Worm (Caenorhabditis elegans) whole organism, L2 larva: ENCODE measurements around the gene F53A10.2.
A peak's percentile ranks its signal among the peaks of the same experiment; 100 is the strongest.

Experiments used
- C34F6.9 ChIP-seq: fragments of 150-350 bp; optimal IDR thresholded peaks from 2 replicates; lab custom pipeline; 2014; ENCODE audit warnings: missing biosample characterization, missing genetic modification characterization
- F13H6.1 ChIP-seq: sonication (generic microtip); optimal IDR thresholded peaks from 2 replicates; lab custom pipeline; 2016; ENCODE audit warnings: missing genetic modification characterization, missing compliant biosample characterization
- Y55F3AM.14 ChIP-seq: fragments of 200-800 bp; sonication (Bioruptor generic); optimal IDR thresholded peaks from 2 replicates; lab custom pipeline; 2018; ENCODE audit warnings: mild to moderate bottlenecking, missing genetic modification characterization, missing compliant biosample characterization
- ZK546.5 ChIP-seq: sonication (generic microtip); optimal IDR thresholded peaks from 2 replicates; lab custom pipeline; 2017; ENCODE audit warnings: missing biosample characterization, missing genetic modification characterization
- alr-1 ChIP-seq: fragments of 150-350 bp; optimal IDR thresholded peaks from 2 replicates; lab custom pipeline; 2014; ENCODE audit warnings: missing biosample characterization, missing genetic modification characterization
- ama-1 ChIP-seq: fragments of 150-350 bp; optimal IDR thresholded peaks from 2 replicates; lab custom pipeline; 2018; ENCODE audit warnings: inconsistent platforms
- blmp-1 ChIP-seq: sonication (generic microtip); optimal IDR thresholded peaks from 2 replicates; lab custom pipeline; 2017; ENCODE audit warnings: missing genetic modification characterization, mild to moderate bottlenecking, missing compliant biosample characterization, antibody characterized with exemption, moderate library complexity; ENCODE audit not compliant: insufficient read depth
- ceh-16 ChIP-seq: fragments of 150-350 bp; optimal IDR thresholded peaks from 2 replicates; lab custom pipeline; 2014; ENCODE audit warnings: missing biosample characterization, missing genetic modification characterization
- ceh-82 ChIP-seq: fragments of 150-350 bp; optimal IDR thresholded peaks from 2 replicates; lab custom pipeline; 2014; ENCODE audit warnings: missing biosample characterization, missing genetic modification characterization
- crh-2 ChIP-seq: sonication (generic microtip); optimal IDR thresholded peaks from 2 replicates; lab custom pipeline; 2017; ENCODE audit warnings: missing biosample characterization, missing genetic modification characterization
- dmd-4 ChIP-seq: sonication (generic microtip); optimal IDR thresholded peaks from 2 replicates; lab custom pipeline; 2017; ENCODE audit warnings: missing biosample characterization, missing genetic modification characterization
- egl-27 ChIP-seq: sonication (generic microtip); optimal IDR thresholded peaks from 3 replicates; lab custom pipeline; 2017; ENCODE audit warnings: missing biosample characterization, missing genetic modification reagents, missing genetic modification characterization
- elt-1 ChIP-seq: fragments of 150-350 bp; optimal IDR thresholded peaks from 2 replicates; lab custom pipeline; 2014; ENCODE audit warnings: missing biosample characterization, missing genetic modification characterization
- elt-3 ChIP-seq: sonication (generic microtip); optimal IDR thresholded peaks from 2 replicates; lab custom pipeline; 2017; ENCODE audit warnings: missing biosample characterization, missing genetic modification characterization
- fos-1 ChIP-seq: fragments of 150-350 bp; optimal IDR thresholded peaks from 2 replicates; lab custom pipeline; 2014; ENCODE audit warnings: missing biosample characterization, missing genetic modification characterization
- gmeb-1 ChIP-seq: fragments of 150-350 bp; optimal IDR thresholded peaks from 2 replicates; lab custom pipeline; 2014; ENCODE audit warnings: missing biosample characterization, missing genetic modification characterization
- lin-11 ChIP-seq: fragments of 150-350 bp; sonication (generic microtip); optimal IDR thresholded peaks from 2 replicates; lab custom pipeline; 2014; ENCODE audit warnings: missing biosample characterization, missing genetic modification characterization, inconsistent platforms, mixed read lengths
- lin-39 ChIP-seq: fragments of 150-350 bp; optimal IDR thresholded peaks from 2 replicates; lab custom pipeline; 2014; ENCODE audit warnings: missing biosample characterization, missing genetic modification reagents, missing genetic modification characterization
- lsy-2 ChIP-seq, 2 experiments: fragments of 150-350 bp in 1 of 2; sonication (generic microtip) in 1 of 2; optimal IDR thresholded peaks; 2 replicates each; lab custom pipeline; 2014 to 2017; ENCODE audit warnings: missing biosample characterization in 2 of 2, missing genetic modification characterization in 2 of 2
- mab-5 ChIP-seq: fragments of 150-350 bp; optimal IDR thresholded peaks from 2 replicates; lab custom pipeline; 2014; ENCODE audit warnings: missing biosample characterization, missing genetic modification characterization
- mbf-1 ChIP-seq: sonication (generic microtip); optimal IDR thresholded peaks from 2 replicates; lab custom pipeline; 2017; ENCODE audit warnings: missing biosample characterization, missing genetic modification characterization
- mdl-1 ChIP-seq, 2 experiments: fragments of 150-350 bp in 1 of 2; sonication (generic microtip) in 1 of 2; optimal IDR thresholded peaks; 2 replicates each; lab custom pipeline; 2017; ENCODE audit warnings: missing biosample characterization in 2 of 2, missing genetic modification characterization in 2 of 2
- nhr-10 ChIP-seq: sonication (generic microtip); optimal IDR thresholded peaks from 2 replicates; lab custom pipeline; 2017; ENCODE audit warnings: missing biosample characterization, missing genetic modification characterization
- nhr-11 ChIP-seq: fragments of 150-350 bp; optimal IDR thresholded peaks from 2 replicates; lab custom pipeline; 2014; ENCODE audit warnings: missing biosample characterization, missing genetic modification characterization
- nhr-12 ChIP-seq: fragments of 150-350 bp; optimal IDR thresholded peaks from 2 replicates; lab custom pipeline; 2014; ENCODE audit warnings: missing biosample characterization, missing genetic modification characterization
- nhr-21 ChIP-seq: fragments of 150-350 bp; optimal IDR thresholded peaks from 2 replicates; lab custom pipeline; 2014; ENCODE audit warnings: missing biosample characterization, missing genetic modification characterization
- nhr-237 ChIP-seq: fragments of 150-350 bp; optimal IDR thresholded peaks from 2 replicates; lab custom pipeline; 2014; ENCODE audit warnings: missing biosample characterization, missing genetic modification characterization
- nhr-25 ChIP-seq: fragments of 150-350 bp; sonication (generic microtip); optimal IDR thresholded peaks from 3 replicates; lab custom pipeline; 2014; ENCODE audit warnings: missing biosample characterization, missing genetic modification characterization
- nhr-6 ChIP-seq: fragments of 150-350 bp; optimal IDR thresholded peaks from 2 replicates; lab custom pipeline; 2014; ENCODE audit warnings: missing biosample characterization, missing genetic modification characterization
- nhr-77 ChIP-seq: fragments of 150-350 bp; optimal IDR thresholded peaks from 2 replicates; lab custom pipeline; 2014; ENCODE audit warnings: missing biosample characterization, missing genetic modification characterization
- peb-1 ChIP-seq: fragments of 150-350 bp; optimal IDR thresholded peaks from 2 replicates; lab custom pipeline; 2014; ENCODE audit warnings: missing biosample characterization, missing genetic modification characterization
- sem-4 ChIP-seq: fragments of 150-350 bp; optimal IDR thresholded peaks from 2 replicates; lab custom pipeline; 2014; ENCODE audit warnings: missing biosample characterization, missing genetic modification reagents, missing genetic modification characterization
- skn-1 ChIP-seq: sonication (generic microtip); optimal IDR thresholded peaks from 2 replicates; lab custom pipeline; 2017; ENCODE audit warnings: missing biosample characterization, missing genetic modification characterization
- sma-3 ChIP-seq: sonication (generic microtip); optimal IDR thresholded peaks from 2 replicates; lab custom pipeline; 2016; ENCODE audit warnings: missing genetic modification reagents, missing genetic modification characterization, missing compliant biosample characterization
- sma-9 ChIP-seq, 2 experiments: fragments of 150-350 bp in 1 of 2; sonication (generic microtip) in 1 of 2; optimal IDR thresholded peaks; 2 replicates each; lab custom pipeline; 2014 to 2016; ENCODE audit warnings: missing genetic modification characterization in 2 of 2, mild to moderate bottlenecking in 1 of 2, missing biosample characterization in 1 of 2, missing compliant biosample characterization in 1 of 2, missing genetic modification reagents in 1 of 2, moderate library complexity in 1 of 2
- snpc-4 ChIP-seq: fragments of 150-350 bp; optimal IDR thresholded peaks from 2 replicates; lab custom pipeline; 2014; ENCODE audit warnings: missing biosample characterization, missing genetic modification characterization
- unc-39 ChIP-seq: fragments of 150-350 bp; optimal IDR thresholded peaks from 2 replicates; lab custom pipeline; 2014; ENCODE audit warnings: missing biosample characterization, missing genetic modification characterization
- unc-55 ChIP-seq: fragments of 150-350 bp; sonication (generic microtip); optimal IDR thresholded peaks from 3 replicates; lab custom pipeline; 2014; ENCODE audit warnings: missing biosample characterization, missing genetic modification reagents, missing genetic modification characterization
- unc-62 ChIP-seq: fragments of 150-350 bp; optimal IDR thresholded peaks from 2 replicates; lab custom pipeline; 2014; ENCODE audit warnings: missing biosample characterization, missing genetic modification reagents, missing genetic modification characterization
- zag-1 ChIP-seq: fragments of 150-350 bp; optimal IDR thresholded peaks from 2 replicates; lab custom pipeline; 2014; ENCODE audit warnings: missing biosample characterization, missing genetic modification characterization
- ztf-1 ChIP-seq: fragments of 200-800 bp; sonication (Bioruptor generic); conservative IDR thresholded peaks from 2 replicates; pipeline ENCODE4 v1.3.6; 2022; ENCODE audit warnings: missing genetic modification characterization, missing compliant biosample characterization
- ztf-11 ChIP-seq: sonication (generic microtip); optimal IDR thresholded peaks from 2 replicates; lab custom pipeline; 2017; ENCODE audit warnings: missing biosample characterization, missing genetic modification characterization
- ztf-4 ChIP-seq: fragments of 150-350 bp; optimal IDR thresholded peaks from 2 replicates; lab custom pipeline; 2014; ENCODE audit warnings: missing biosample characterization, missing genetic modification characterization

F53A10.2 gene

DNA sequence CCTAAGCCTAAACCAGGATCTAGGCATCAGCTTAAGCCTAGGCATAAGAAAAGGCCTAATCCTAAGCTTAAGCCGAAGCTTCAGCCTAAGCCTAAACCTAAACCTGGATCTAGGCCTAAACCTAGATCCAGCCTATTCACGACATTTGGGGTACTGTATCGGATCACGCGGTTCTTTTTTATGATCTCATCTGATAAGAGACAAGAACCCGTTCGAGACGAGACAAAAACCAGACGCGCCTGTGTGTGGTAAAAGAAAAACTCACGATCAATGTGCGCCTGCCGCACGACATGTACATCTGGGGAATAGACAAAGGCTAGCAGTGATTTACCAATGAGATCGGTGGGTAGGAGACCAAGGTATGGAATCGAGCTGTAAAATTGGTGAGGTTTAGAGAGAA lies 43.3 kb downstream of the F53A10.2 start:
- TF ChIP-seq alr-1 (tag; lab: Kevin White, UChicago) = no peak
- TF ChIP-seq peb-1 = no peak
- no peak for TF ChIP-seq nhr-11
- TF ChIP-seq elt-1 (tag; lab: Kevin White, UChicago) = peak; percentile 39
- TF ChIP-seq zag-1 = no peak
- TF ChIP-seq unc-62 (GFP tag; lab: Kevin White, UChicago) = no peak
- no peak for TF ChIP-seq gmeb-1 (tag; lab: Kevin White, UChicago)
- TF ChIP-seq ztf-11 (tag; lab: Kevin White, UChicago) = no peak
- no peak for TF ChIP-seq lin-39 (tag; lab: Kevin White, UChicago)
- TF ChIP-seq snpc-4 (tag; lab: Kevin White, UChicago) = no peak
- TF ChIP-seq mbf-1 (tag; lab: Kevin White, UChicago) = no peak
- TF ChIP-seq sma-9 (GFP tag; optimal IDR thresholded peaks at IDR 0.05; lab: Kevin White, UChicago) = no peak
- no peak for TF ChIP-seq sma-9 (tag; optimal IDR thresholded peaks at IDR 0.05; lab: Kevin White, UChicago)
- no peak for TF ChIP-seq mdl-1 (tag; optimal IDR thresholded peaks at IDR 0.05; lab: Kevin White, UChicago)
- no peak for TF ChIP-seq dmd-4
- no peak for TF ChIP-seq nhr-77
- TF ChIP-seq ama-1 = no peak
- no peak for TF ChIP-seq sma-3
- no peak for TF ChIP-seq nhr-237 (tag; lab: Kevin White, UChicago)
- TF ChIP-seq crh-2 = no peak
- no peak for TF ChIP-seq ZK546.5 (tag; lab: Kevin White, UChicago)
- no peak for TF ChIP-seq fos-1 (tag; lab: Kevin White, UChicago)
- peak; percentile 19 for TF ChIP-seq nhr-25 (tag; lab: Kevin White, UChicago)
- no peak for TF ChIP-seq Y55F3AM.14 (GFP tag; lab: Kevin White, UChicago)
- no peak for TF ChIP-seq unc-39 (tag; lab: Kevin White, UChicago)
- TF ChIP-seq ceh-82 (tag; lab: Kevin White, UChicago) = no peak
- TF ChIP-seq nhr-21 = peak; percentile 34
- no peak for TF ChIP-seq elt-3 (tag; lab: Kevin White, UChicago)
- TF ChIP-seq ztf-1 (GFP tag; lab: Robert Waterston, UW) = no peak
- no peak for TF ChIP-seq F13H6.1 (tag; lab: Kevin White, UChicago)
- peak; percentile 12 for TF ChIP-seq blmp-1 (tag; lab: Kevin White, UChicago)
- no peak for TF ChIP-seq egl-27 (tag; lab: Kevin White, UChicago)
- TF ChIP-seq nhr-6 (tag; lab: Kevin White, UChicago) = no peak
- peak in 1 of 2 experiments; percentile 52 for TF ChIP-seq lsy-2 (tag; optimal IDR thresholded peaks at IDR 0.05; lab: Kevin White, UChicago)
- no peak for TF ChIP-seq skn-1
- TF ChIP-seq sem-4 (tag; lab: Kevin White, UChicago) = peak; percentile 31
- TF ChIP-seq, all 48 proteins: peak for 6

ce11 chrII:1241176-1241730 lies 44.1 kb downstream of the F53A10.2 start:
- TF ChIP-seq ztf-11 (tag; lab: Kevin White, UChicago) = no peak
- peak; percentile 89 for TF ChIP-seq blmp-1 (tag; lab: Kevin White, UChicago)
- no peak for TF ChIP-seq C34F6.9 (tag; lab: Kevin White, UChicago)

ce11 chrII:1242475-1242874 lies 45.3 kb downstream of the F53A10.2 start:
- no peak for TF ChIP-seq sma-3
- TF ChIP-seq snpc-4 (tag; lab: Kevin White, UChicago) = no peak
- peak; percentile 71 for TF ChIP-seq unc-55 (GFP tag; lab: Kevin White, UChicago)
- TF ChIP-seq lin-39 (tag; lab: Kevin White, UChicago) = no peak
- TF ChIP-seq sma-9 (GFP tag; optimal IDR thresholded peaks at IDR 0.05; lab: Kevin White, UChicago) = peak; percentile 53
- TF ChIP-seq sma-9 (tag; optimal IDR thresholded peaks at IDR 0.05; lab: Kevin White, UChicago) = no peak
- no peak for TF ChIP-seq Y55F3AM.14 (GFP tag; lab: Kevin White, UChicago)
- TF ChIP-seq fos-1 (tag; lab: Kevin White, UChicago) = peak; percentile 1
- TF ChIP-seq lsy-2 (tag; optimal IDR thresholded peaks at IDR 0.05; lab: Kevin White, UChicago) = peak in 1 of 2 experiments; percentile 58
- no peak for TF ChIP-seq egl-27 (tag; lab: Kevin White, UChicago)
- no peak for TF ChIP-seq ztf-4 (tag; lab: Kevin White, UChicago)
- TF ChIP-seq mbf-1 (tag; lab: Kevin White, UChicago) = no peak
- no peak for TF ChIP-seq ceh-16 (tag; lab: Kevin White, UChicago)
- no peak for TF ChIP-seq nhr-237 (tag; lab: Kevin White, UChicago)
- TF ChIP-seq sem-4 (tag; lab: Kevin White, UChicago) = no peak
- no peak for TF ChIP-seq skn-1
- no peak for TF ChIP-seq crh-2
- TF ChIP-seq nhr-11 = no peak
- TF ChIP-seq F13H6.1 (tag; lab: Kevin White, UChicago) = peak; percentile 78
- no peak for TF ChIP-seq ceh-82 (tag; lab: Kevin White, UChicago)
- no peak for TF ChIP-seq unc-62 (GFP tag; lab: Kevin White, UChicago)
- TF ChIP-seq alr-1 (tag; lab: Kevin White, UChicago) = no peak
- no peak for TF ChIP-seq ztf-1 (GFP tag; lab: Robert Waterston, UW)
- TF ChIP-seq lin-11 (tag; lab: Kevin White, UChicago) = no peak
- TF ChIP-seq C34F6.9 (tag; lab: Kevin White, UChicago) = no peak
- no peak for TF ChIP-seq elt-1 (tag; lab: Kevin White, UChicago)
- no peak for TF ChIP-seq nhr-6 (tag; lab: Kevin White, UChicago)
- TF ChIP-seq mdl-1 (tag; optimal IDR thresholded peaks at IDR 0.05; lab: Kevin White, UChicago) = no peak
- TF ChIP-seq nhr-12 (tag; lab: Kevin White, UChicago) = no peak
- TF ChIP-seq gmeb-1 (tag; lab: Kevin White, UChicago) = no peak
- TF ChIP-seq nhr-10 (tag; lab: Kevin White, UChicago) = no peak
- no peak for TF ChIP-seq nhr-21
- no peak for TF ChIP-seq blmp-1 (tag; lab: Kevin White, UChicago)
- no peak for TF ChIP-seq dmd-4
- TF ChIP-seq unc-39 (tag; lab: Kevin White, UChicago) = no peak
- TF ChIP-seq mab-5 = peak; percentile 14
